Fruit fly (Drosophila melanogaster): ENCODE data around the gene CG17219.

Gene CG17219

DNA sequence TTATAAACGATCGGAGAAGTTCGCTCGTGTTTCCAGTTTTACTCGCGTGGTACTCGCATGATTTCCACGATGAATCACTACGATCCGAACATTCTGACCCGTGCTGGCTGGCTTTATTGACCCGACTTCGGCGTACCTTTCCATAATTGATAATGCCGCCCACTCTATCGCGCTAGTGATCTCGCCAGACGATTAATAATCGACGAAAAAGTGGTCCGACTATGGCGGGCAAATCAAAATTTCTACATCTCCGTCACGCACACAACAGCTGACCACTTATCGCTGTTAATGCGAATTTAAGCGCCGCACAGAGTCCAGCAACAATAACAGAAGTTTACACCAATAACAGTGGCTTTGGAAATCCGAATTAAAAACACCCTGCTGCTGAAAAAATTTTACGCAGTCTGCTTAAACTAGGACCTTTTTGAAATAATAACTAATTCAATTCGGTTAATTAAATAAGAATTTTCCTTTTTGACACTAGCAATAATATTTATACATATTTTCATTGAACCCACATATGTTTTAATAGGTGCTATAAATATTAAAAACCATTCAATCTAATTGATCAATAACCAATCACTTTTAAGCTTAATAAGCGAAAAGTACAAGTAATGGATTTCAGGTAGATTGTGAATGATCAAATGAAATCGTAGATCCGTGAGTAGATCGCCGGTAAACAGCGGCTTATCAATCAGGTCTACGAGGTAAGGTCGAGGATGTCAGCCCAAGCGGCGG, 26.8 kb downstream of the CG17219 start (continued):
- TF ChIP-seq dysf (GFP tag; IDR thresholded peaks at IDR 0.05) (peak; percentile 53; the same call in 2 of the 3 replicates), CG7839 (tag; optimal IDR thresholded peaks at IDR 0.05) (peak; percentile 56), CG11398 (GFP tag; optimal IDR thresholded peaks at IDR 0.05) (no peak), sima (GFP tag; optimal IDR thresholded peaks at IDR 0.05) (no peak), seq (GFP tag; IDR thresholded peaks at IDR 0.05) (peak; percentile 18; the same call in 1 of the 2 replicates), HLH54F (GFP tag; optimal IDR thresholded peaks at IDR 0.05) (peak; percentile 49), CG3847 (GFP tag; IDR thresholded peaks at IDR 0.05) (peak; percentile 43; the same call in 1 of the 2 replicates), bbx (GFP tag; IDR thresholded peaks at IDR 0.05; ENCODE audit: partially characterized antibody) (peak; percentile 18; the same call in 1 of the 2 replicates)

DNA sequence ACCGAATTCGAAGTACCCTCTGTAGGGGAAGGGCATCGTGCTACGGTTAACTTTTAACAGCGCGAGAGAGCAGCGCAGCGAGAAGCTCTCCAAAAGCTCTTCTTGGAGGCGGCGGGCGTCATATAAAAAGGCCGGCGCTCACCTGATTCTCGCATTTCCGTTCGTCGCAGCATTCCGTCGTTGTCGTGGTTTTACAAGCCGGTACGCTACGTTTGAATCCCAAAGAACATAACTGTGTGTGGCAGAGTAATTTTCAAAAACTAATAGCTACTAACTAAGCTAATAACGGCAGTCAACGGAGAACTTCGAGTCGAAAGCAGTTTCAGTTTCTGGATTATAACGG, 27.4 kb downstream of the CG17219 start, which contains the start of gene FASN1:
FASN1 (plus strand) TSS at position 151 of the 343 bp plus-strand sequence.
- TF ChIP-seq CG6813 (GFP tag; optimal IDR thresholded peaks at IDR 0.05) (peak; percentile 46), CG7372 (GFP tag; IDR thresholded peaks at IDR 0.05) (no peak), klu (GFP tag; IDR thresholded peaks at IDR 0.05) (no peak), nau (GFP tag; optimal IDR thresholded peaks at IDR 0.05) (no peak), Stat92E (GFP tag; optimal IDR thresholded peaks at IDR 0.05) (no peak), shn (GFP tag; optimal IDR thresholded peaks at IDR 0.05) (no peak), Hey (tag; optimal IDR thresholded peaks at IDR 0.05) (peak; percentile 8), ERR (GFP tag; optimal IDR thresholded peaks at IDR 0.05) (no peak), CG8359 (GFP tag; optimal IDR thresholded peaks at IDR 0.05; ENCODE audit: borderline replicate concordance) (no peak), Spps (tag; optimal IDR thresholded peaks at IDR 0.05) (no peak), Myb (GFP tag; optimal IDR thresholded peaks at IDR 0.05) (peak; percentile 31), CG4282 (GFP tag; optimal IDR thresholded peaks at IDR 0.05) (peak; percentile 1), bsh (GFP tag; optimal IDR thresholded peaks at IDR 0.05) (no peak), CG9797 (GFP tag; optimal IDR thresholded peaks at IDR 0.05) (no peak), gro (GFP tag; optimal IDR thresholded peaks at IDR 0.05) (peak; percentile 59), Scr (GFP tag; IDR thresholded peaks at IDR 0.05; ENCODE audit: partially characterized antibody) (no peak), cato (GFP tag; optimal IDR thresholded peaks at IDR 0.05; ENCODE audit: borderline replicate concordance) (no peak), Neu2 (GFP tag; optimal IDR thresholded peaks at IDR 0.05; ENCODE audit: borderline replicate concordance) (no peak), pho (GFP tag; optimal IDR thresholded peaks at IDR 0.05) (no peak), CG2120 (GFP tag; optimal IDR thresholded peaks at IDR 0.05) (no peak), CG12236 (GFP tag; optimal IDR thresholded peaks at IDR 0.05) (no peak), ara (GFP tag; IDR thresholded peaks at IDR 0.05) (peak; percentile 3; the same call in 1 of the 2 replicates), CG14667 (GFP tag; IDR thresholded peaks at IDR 0.05) (no peak), CG9215 (GFP tag; IDR thresholded peaks at IDR 0.05) (no peak), pfk (GFP tag; optimal IDR thresholded peaks at IDR 0.05) (peak; percentile 33), CG4404 (GFP tag; IDR thresholded peaks at IDR 0.05) (no peak), CG6765 (GFP tag; optimal IDR thresholded peaks at IDR 0.05) (no peak), ham (GFP tag; IDR thresholded peaks at IDR 0.05) (no peak), Side (GFP tag; optimal IDR thresholded peaks at IDR 0.05) (no peak), Dip2 (GFP tag; IDR thresholded peaks at IDR 0.05) (no peak), CG7556 (GFP tag; optimal IDR thresholded peaks at IDR 0.05) (no peak), B-H2 (GFP tag; optimal IDR thresholded peaks at IDR 0.05) (peak; percentile 47), Kr (GFP tag; optimal IDR thresholded peaks at IDR 0.05) (no peak), Optix (GFP tag; IDR thresholded peaks at IDR 0.05) (no peak), CG6854 (GFP tag; optimal IDR thresholded peaks at IDR 0.05) (peak; percentile 4), YL-1 (GFP tag; optimal IDR thresholded peaks at IDR 0.05) (no peak), CG10462 (GFP tag; optimal IDR thresholded peaks at IDR 0.05) (no peak), CG4328 (GFP tag; optimal IDR thresholded peaks at IDR 0.05) (peak; percentile 40), Ets97D (GFP tag; optimal IDR thresholded peaks at IDR 0.05) (no peak), Camta (GFP tag; optimal IDR thresholded peaks at IDR 0.05) (no peak), tin (GFP tag; optimal IDR thresholded peaks at IDR 0.05) (no peak)

Measured in whole organism, embryonic.